Worm (Caenorhabditis elegans) whole organism, L1 larva: ENCODE results near the gene F59D12.5.

Experiments
- ceh-63 ChIP-seq: fragments of 200-800 bp; sonication (Bioruptor generic); optimal IDR thresholded peaks from 2 replicates; lab custom pipeline; 2018; ENCODE audit warnings: mild to moderate bottlenecking, missing genetic modification characterization, missing compliant biosample characterization
- ceh-82 ChIP-seq, 3 experiments: fragments of 150-350 bp in 1 of 3; sonication (generic microtip) in 2 of 3; optimal IDR thresholded peaks; 2 replicates each; lab custom pipeline; 2014 to 2017; ENCODE audit warnings: missing biosample characterization in 3 of 3, missing genetic modification characterization in 3 of 3
- elt-2 ChIP-seq: sonication (generic microtip); optimal IDR thresholded peaks from 2 replicates; lab custom pipeline; 2016; ENCODE audit warnings: missing genetic modification characterization, mild to moderate bottlenecking, inconsistent platforms, missing compliant biosample characterization, missing genetic modification reagents
- jun-1 ChIP-seq: fragments of 150-350 bp; optimal IDR thresholded peaks from 2 replicates; lab custom pipeline; 2014; ENCODE audit warnings: missing biosample characterization, missing genetic modification reagents, missing genetic modification characterization
- nhr-237 ChIP-seq: fragments of 150-350 bp; optimal IDR thresholded peaks from 2 replicates; lab custom pipeline; 2014; ENCODE audit warnings: missing biosample characterization, missing genetic modification characterization

ce11 chrX:15647276-15647675, at the start of gene F59D12.5:
- TF ChIP-seq elt-2 (tag; lab: Kevin White, UChicago), result no peak
- TF ChIP-seq ceh-82 (tag; optimal IDR thresholded peaks at IDR 0.05; lab: Kevin White, UChicago), result peak in 1 of 3 experiments; percentile 17
- no peak for TF ChIP-seq jun-1
- no peak for TF ChIP-seq ceh-63 (GFP tag; lab: Kevin White, UChicago)
- no peak for TF ChIP-seq nhr-237 (tag; lab: Kevin White, UChicago)
